Worm (Caenorhabditis elegans) whole organism, L4 larva: ENCODE measurements around the gene C09B8.4.

Experiments
- F10B5.3 ChIP-seq: sonication (generic microtip); optimal IDR thresholded peaks from 2 replicates; lab custom pipeline; 2016; ENCODE audit warnings: mild to moderate bottlenecking, missing genetic modification characterization, missing compliant biosample characterization
- R02D3.7 ChIP-seq: fragments of 150-350 bp; sonication (generic microtip); optimal IDR thresholded peaks from 3 replicates; lab custom pipeline; 2014; ENCODE audit warnings: missing biosample characterization, missing genetic modification characterization
- ama-1 ChIP-seq: fragments of 150-350 bp; optimal IDR thresholded peaks from 2 replicates; lab custom pipeline; 2014; ENCODE audit warnings: inconsistent platforms, mixed read lengths
- dve-1 ChIP-seq: sonication (generic microtip); optimal IDR thresholded peaks from 2 replicates; lab custom pipeline; 2017; ENCODE audit warnings: antibody characterized with exemption, mild to moderate bottlenecking, missing genetic modification characterization, missing compliant biosample characterization; ENCODE audit not compliant: insufficient read depth
- fkh-10 ChIP-seq: fragments of 150-350 bp; optimal IDR thresholded peaks from 2 replicates; lab custom pipeline; 2014; ENCODE audit warnings: missing biosample characterization, missing genetic modification reagents, missing genetic modification characterization
- jun-1 ChIP-seq: fragments of 150-350 bp; optimal IDR thresholded peaks from 2 replicates; lab custom pipeline; 2014; ENCODE audit warnings: missing biosample characterization, missing genetic modification reagents, missing genetic modification characterization
- nhr-42 ChIP-seq: fragments of 200-800 bp; sonication (Bioruptor generic); IDR thresholded peaks from 2 replicates; pipeline ENCODE4 v1.3.6; 2022; ENCODE audit warnings: missing genetic modification characterization, missing compliant biosample characterization
- nhr-76 ChIP-seq: fragments of 150-350 bp; optimal IDR thresholded peaks from 2 replicates; lab custom pipeline; 2014; ENCODE audit warnings: missing biosample characterization, missing genetic modification characterization
- snpc-4 ChIP-seq: fragments of 150-350 bp; optimal IDR thresholded peaks from 2 replicates; lab custom pipeline; 2014; ENCODE audit warnings: missing biosample characterization, missing genetic modification characterization

ce11 chrX:5983267-5983666 is 36.5 kb downstream of the C09B8.4 start:
- TF ChIP-seq nhr-42 (no peak), F10B5.3 (no peak), nhr-76 (tag; lab: Kevin White, UChicago) (no peak), snpc-4 (tag; lab: Kevin White, UChicago) (no peak), dve-1 (tag; lab: Kevin White, UChicago) (no peak), jun-1 (tag; lab: Kevin White, UChicago) (no peak), fkh-10 (GFP tag; lab: Kevin White, UChicago) (peak; percentile 85), ama-1 (lab: Kevin White, UChicago) (no peak), R02D3.7 (tag; lab: Kevin White, UChicago) (no peak)
